Worm (Caenorhabditis elegans): ENCODE measurements around the gene sre-2.

DNA sequence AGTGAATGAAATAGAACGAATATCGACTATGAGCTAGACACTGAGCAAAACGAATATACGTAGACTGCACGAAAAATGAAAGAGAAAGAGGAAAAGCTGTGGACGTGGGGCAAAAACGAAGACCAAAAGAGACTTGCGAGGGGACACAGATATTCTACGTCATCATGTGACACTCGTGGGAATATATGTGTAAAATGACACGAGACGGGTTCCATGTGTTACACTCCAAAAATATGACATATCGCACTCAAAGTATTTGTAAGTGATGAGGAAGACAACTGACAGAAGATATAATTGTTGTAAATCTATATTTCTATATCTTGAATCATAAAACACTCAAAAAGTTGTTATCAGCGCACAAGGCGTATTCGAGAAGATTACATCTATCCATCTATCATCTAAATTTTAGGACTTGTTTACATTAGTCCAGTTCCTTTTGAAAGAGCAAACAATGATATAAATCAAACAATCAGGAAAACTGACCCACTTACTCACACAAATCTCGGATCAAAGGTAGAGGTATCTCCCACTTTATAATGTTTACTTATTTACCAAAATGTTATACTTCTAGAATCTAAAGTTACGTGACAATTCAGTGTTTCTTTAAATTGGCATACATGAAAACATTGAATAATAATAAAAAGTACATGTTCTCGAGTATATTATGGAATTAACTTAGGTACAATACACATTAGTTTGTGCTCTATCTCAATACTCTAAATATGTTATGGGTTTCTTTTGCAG lies 30.0 kb downstream of the sre-2 start:
- TF ChIP-seq cog-1 (tag; optimal IDR thresholded peaks at IDR 0.05), result peak; percentile 28
- no peak for TF ChIP-seq T22C8.4 (GFP tag; IDR thresholded peaks at IDR 0.05)
